Fruit fly (Drosophila melanogaster): ENCODE measurements around the gene glo.
A peak's percentile ranks its signal among the peaks of the same experiment; 100 is the strongest.

The glo gene

DNA sequence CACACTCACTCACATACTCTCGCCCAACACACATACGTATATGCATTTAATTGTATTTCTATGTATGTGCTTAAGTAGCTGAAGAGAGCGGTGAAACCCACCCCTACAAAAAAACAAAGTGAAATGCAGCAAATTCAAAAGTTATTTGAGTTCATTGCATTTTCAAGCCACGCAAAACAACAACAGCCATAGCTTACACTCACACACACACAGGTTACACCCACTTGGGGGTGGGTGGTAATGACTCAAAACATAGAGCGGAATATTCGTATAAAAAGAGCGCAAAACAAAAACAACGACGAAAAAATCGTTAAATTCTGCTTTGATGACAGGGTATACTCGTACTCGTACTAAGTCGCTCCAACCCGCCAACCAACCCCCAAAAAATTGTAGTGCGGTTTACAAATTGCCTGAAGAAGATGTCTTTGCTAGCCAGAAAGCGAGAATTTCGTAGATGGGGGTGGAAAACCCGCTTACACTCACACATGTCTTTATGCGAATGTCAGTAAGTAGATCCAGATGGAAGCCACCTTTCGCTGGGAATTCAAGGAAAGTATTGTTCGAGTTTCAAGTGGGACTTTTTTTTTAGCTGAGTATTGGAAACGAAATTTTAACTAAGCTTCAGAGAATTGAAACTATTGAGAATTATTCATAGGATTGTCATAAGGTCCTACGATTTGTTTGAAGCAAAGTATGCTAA lies 43.0 kb downstream of the glo start:
- TF ChIP-seq D19B (GFP tag; optimal IDR thresholded peaks at IDR 0.05) (peak; percentile 20), abd-A (tag; optimal IDR thresholded peaks at IDR 0.05) (peak; percentile 83), CG4360 (GFP tag; IDR thresholded peaks at IDR 0.05) (0 out of 2 replicates have a peak, but pooled peaks have one; percentile 58), CG13894 (tag; optimal IDR thresholded peaks at IDR 0.05) (peak; percentile 24), CG10543 (GFP tag; optimal IDR thresholded peaks at IDR 0.05) (no peak), twi (tag; optimal IDR thresholded peaks at IDR 0.05) (peak; percentile 94), rib (GFP tag; IDR thresholded peaks at IDR 0.05) (no peak), Trl (optimal IDR thresholded peaks at IDR 0.05) (peak in 1 of 2 experiments; percentile 19), Trl (GFP tag; optimal IDR thresholded peaks at IDR 0.05) (no peak), z (GFP tag; IDR thresholded peaks at IDR 0.05) (peak; percentile 88), CG15514 (GFP tag; optimal IDR thresholded peaks at IDR 0.05) (no peak), sqz (GFP tag; optimal IDR thresholded peaks at IDR 0.05) (peak; percentile 13), kni (GFP tag; optimal IDR thresholded peaks at IDR 0.05) (peak; percentile 25), CG10209 (GFP tag; optimal IDR thresholded peaks at IDR 0.05) (no peak), CG16863 (GFP tag; optimal IDR thresholded peaks at IDR 0.05) (no peak), pros (GFP tag; optimal IDR thresholded peaks at IDR 0.05) (peak; percentile 97), row (GFP tag; IDR thresholded peaks at IDR 0.05) (peak; percentile 22; the same call in 1 of the 3 replicates), onecut (GFP tag; IDR thresholded peaks at IDR 0.05) (peak; percentile 75), Atf-2 (GFP tag; optimal IDR thresholded peaks at IDR 0.05) (no peak), seq (GFP tag; IDR thresholded peaks at IDR 0.05) (peak; percentile 72; the same call in 1 of the 2 replicates), CG13424 (tag; optimal IDR thresholded peaks at IDR 0.05) (no peak), tll (GFP tag; optimal IDR thresholded peaks at IDR 0.05) (peak in 1 of 2 experiments; percentile 16), Med (GFP tag) (peak; percentile 63), nerfin-1 (tag; optimal IDR thresholded peaks at IDR 0.05) (peak; percentile 42), cg (GFP tag; optimal IDR thresholded peaks at IDR 0.05) (peak; percentile 82)

DNA sequence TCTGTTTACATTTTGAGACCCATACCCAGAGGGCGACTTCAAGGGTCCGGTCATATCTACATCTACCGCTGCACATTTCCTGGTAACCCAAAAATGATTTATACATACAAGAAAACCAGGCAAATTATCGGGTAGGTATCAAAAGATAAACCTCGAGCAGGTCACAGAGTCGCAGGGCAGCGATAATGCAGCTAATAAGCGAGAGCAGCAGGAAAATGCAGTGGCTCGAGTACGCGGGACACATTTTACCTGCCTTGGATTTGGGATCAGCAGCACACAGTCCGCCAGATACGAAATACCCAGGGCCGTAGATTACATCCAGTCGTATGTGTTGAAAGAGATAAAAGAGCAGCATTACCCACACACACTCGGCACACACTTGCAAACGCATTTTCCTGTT lies 44.0 kb downstream of the glo start:
- TF ChIP-seq CG10274 (GFP tag; optimal IDR thresholded peaks at IDR 0.05) (no peak), CG8924 (tag; optimal IDR thresholded peaks at IDR 0.05) (no peak), YL-1 (GFP tag; optimal IDR thresholded peaks at IDR 0.05) (no peak), CG2120 (GFP tag; optimal IDR thresholded peaks at IDR 0.05) (no peak), twi (tag; optimal IDR thresholded peaks at IDR 0.05) (peak; percentile 58), HHEX (GFP tag; optimal IDR thresholded peaks at IDR 0.05) (no peak), CG3163 (GFP tag; optimal IDR thresholded peaks at IDR 0.05) (no peak), ems (GFP tag; optimal IDR thresholded peaks at IDR 0.05) (no peak), ftz-f1 (GFP tag; optimal IDR thresholded peaks at IDR 0.05) (no peak), oc (tag; optimal IDR thresholded peaks at IDR 0.05) (peak; percentile 5), Atf-2 (GFP tag; optimal IDR thresholded peaks at IDR 0.05) (no peak), CG10366 (GFP tag; IDR thresholded peaks at IDR 0.05) (no peak), yki (optimal IDR thresholded peaks at IDR 0.05) (no peak), CG4404 (GFP tag; IDR thresholded peaks at IDR 0.05) (no peak), pros (GFP tag; optimal IDR thresholded peaks at IDR 0.05) (peak; percentile 33), hkb (optimal IDR thresholded peaks at IDR 0.05) (no peak), hkb (GFP tag; IDR thresholded peaks at IDR 0.05) (no peak), grau (tag; optimal IDR thresholded peaks at IDR 0.05) (no peak), Bgb (GFP tag; IDR thresholded peaks at IDR 0.05; ENCODE audit: partially characterized antibody) (no peak), CG15601 (tag; optimal IDR thresholded peaks at IDR 0.05) (no peak), amos (GFP tag; IDR thresholded peaks at IDR 0.05; ENCODE audit: partially characterized antibody) (no peak), dm (GFP tag; optimal IDR thresholded peaks at IDR 0.05) (no peak), jigr1 (GFP tag; IDR thresholded peaks at IDR 0.05) (no peak), CG6689 (GFP tag; IDR thresholded peaks at IDR 0.05) (no peak), CG6854 (GFP tag; optimal IDR thresholded peaks at IDR 0.05) (no peak), Ptx1 (GFP tag; IDR thresholded peaks at IDR 0.05) (no peak), Optix (GFP tag; IDR thresholded peaks at IDR 0.05) (no peak), Hr51 (GFP tag; optimal IDR thresholded peaks at IDR 0.05) (no peak)
